Worm (Caenorhabditis elegans) whole organism, L1 larva: ENCODE results near the gene C06B8.7.

ENCODE experiments used
- C04F5.9 ChIP-seq: sonication (generic microtip); optimal IDR thresholded peaks from 2 replicates; lab custom pipeline; 2016; ENCODE audit warnings: missing genetic modification characterization, missing compliant biosample characterization
- F16B12.6 ChIP-seq: fragments of 150-350 bp; optimal IDR thresholded peaks from 2 replicates; lab custom pipeline; 2014; ENCODE audit warnings: missing biosample characterization, missing genetic modification characterization
- aha-1 ChIP-seq: fragments of 150-350 bp; optimal IDR thresholded peaks from 2 replicates; lab custom pipeline; 2014; ENCODE audit warnings: missing biosample characterization, missing genetic modification characterization
- aly-2 ChIP-seq: fragments of 150-350 bp; optimal IDR thresholded peaks from 2 replicates; lab custom pipeline; 2014; ENCODE audit warnings: missing biosample characterization, missing genetic modification characterization
- ceh-63 ChIP-seq: fragments of 200-800 bp; sonication (Bioruptor generic); optimal IDR thresholded peaks from 2 replicates; lab custom pipeline; 2018; ENCODE audit warnings: mild to moderate bottlenecking, missing genetic modification characterization, missing compliant biosample characterization
- efl-1 ChIP-seq, 4 experiments: fragments of 150-350 bp; optimal IDR thresholded peaks in 3 of 4; peaks in 1 of 4; 1 replicate in 1 of 4; 2 replicates in 3 of 4; lab custom pipeline; 2014; ENCODE audit warnings: missing biosample characterization in 2 of 4, missing genetic modification characterization in 2 of 4, missing genetic modification reagents in 2 of 4
- egl-27 ChIP-seq, 2 experiments: fragments of 150-350 bp in 1 of 2; sonication (generic microtip); optimal IDR thresholded peaks; 3 replicates each; lab custom pipeline; 2017 to 2018; ENCODE audit warnings: missing biosample characterization in 2 of 2, missing genetic modification characterization in 2 of 2, missing genetic modification reagents in 2 of 2
- elt-3 ChIP-seq, 6 experiments: fragments of 150-350 bp in 1 of 6; sonication (generic microtip); optimal IDR thresholded peaks; 2 replicates each; lab custom pipeline; 2017 to 2018; ENCODE audit warnings: missing biosample characterization in 6 of 6, missing genetic modification characterization in 6 of 6, inconsistent platforms in 1 of 6
- ets-5 ChIP-seq: fragments of 200-800 bp; sonication (Bioruptor generic); IDR thresholded peaks from 2 replicates; pipeline ENCODE4 v1.3.6; 2022; ENCODE audit warnings: missing genetic modification characterization, missing compliant biosample characterization
- fkh-10 ChIP-seq: sonication (generic microtip); optimal IDR thresholded peaks from 2 replicates; lab custom pipeline; 2017; ENCODE audit warnings: missing biosample characterization, missing genetic modification reagents, missing genetic modification characterization
- hpl-2 ChIP-seq: fragments of 150-350 bp; optimal IDR thresholded peaks from 2 replicates; lab custom pipeline; 2014; ENCODE audit warnings: missing biosample characterization, missing genetic modification reagents, missing genetic modification characterization
- irx-1 ChIP-seq: sonication (generic microtip); optimal IDR thresholded peaks from 2 replicates; lab custom pipeline; 2016; ENCODE audit warnings: missing genetic modification characterization, missing compliant biosample characterization
- jun-1 ChIP-seq: fragments of 150-350 bp; optimal IDR thresholded peaks from 2 replicates; lab custom pipeline; 2014; ENCODE audit warnings: missing biosample characterization, missing genetic modification reagents, missing genetic modification characterization
- lin-14 ChIP-seq: fragments of 200-800 bp; sonication (Bioruptor generic); optimal IDR thresholded peaks from 2 replicates; lab custom pipeline; 2018; ENCODE audit warnings: mild to moderate bottlenecking, missing genetic modification characterization, moderate library complexity, missing compliant biosample characterization
- lsy-2 ChIP-seq, 2 experiments: fragments of 150-350 bp; optimal IDR thresholded peaks; 2 replicates each; lab custom pipeline; 2014; ENCODE audit warnings: missing biosample characterization in 2 of 2, missing genetic modification characterization in 2 of 2
- mef-2 ChIP-seq: fragments of 150-350 bp; optimal IDR thresholded peaks from 2 replicates; lab custom pipeline; 2014; ENCODE audit warnings: missing biosample characterization, missing genetic modification characterization
- nhr-11 ChIP-seq: fragments of 150-350 bp; optimal IDR thresholded peaks from 2 replicates; lab custom pipeline; 2014; ENCODE audit warnings: missing biosample characterization, missing genetic modification characterization
- nhr-19 ChIP-seq: fragments of 200-800 bp; sonication (Bioruptor generic); conservative IDR thresholded peaks from 2 replicates; pipeline ENCODE4 v1.3.6; 2022; ENCODE audit warnings: missing genetic modification characterization, missing compliant biosample characterization
- nhr-28 ChIP-seq: fragments of 150-350 bp; optimal IDR thresholded peaks from 2 replicates; lab custom pipeline; 2014; ENCODE audit warnings: missing biosample characterization, missing genetic modification characterization
- nhr-47 ChIP-seq: sonication (generic microtip); optimal IDR thresholded peaks from 2 replicates; lab custom pipeline; 2016; ENCODE audit warnings: mild to moderate bottlenecking, missing genetic modification characterization, moderate library complexity, missing compliant biosample characterization
- nhr-77 ChIP-seq: fragments of 150-350 bp; optimal IDR thresholded peaks from 2 replicates; lab custom pipeline; 2014; ENCODE audit warnings: missing biosample characterization, missing genetic modification characterization
- pax-3 ChIP-seq: fragments of 200-800 bp; sonication (Bioruptor generic); optimal IDR thresholded peaks from 2 replicates; lab custom pipeline; 2018; ENCODE audit warnings: mild to moderate bottlenecking, missing genetic modification characterization, moderate library complexity, missing compliant biosample characterization
- rnt-1 ChIP-seq: sonication (generic microtip); optimal IDR thresholded peaks from 2 replicates; lab custom pipeline; 2016; ENCODE audit warnings: mild to moderate bottlenecking, missing genetic modification characterization, moderate library complexity, missing compliant biosample characterization
- skn-1 ChIP-seq: fragments of 150-350 bp; optimal IDR thresholded peaks from 2 replicates; lab custom pipeline; 2014; ENCODE audit warnings: missing biosample characterization, missing genetic modification characterization
- snpc-4 ChIP-seq: fragments of 150-350 bp; optimal IDR thresholded peaks from 2 replicates; lab custom pipeline; 2014; ENCODE audit warnings: missing biosample characterization, missing genetic modification characterization
- swsn-7 ChIP-seq: sonication (generic microtip); optimal IDR thresholded peaks from 2 replicates; lab custom pipeline; 2016; ENCODE audit warnings: missing genetic modification characterization, missing compliant biosample characterization
- tbx-2 ChIP-seq: sonication (generic microtip); optimal IDR thresholded peaks from 2 replicates; lab custom pipeline; 2016; ENCODE audit warnings: missing genetic modification characterization, missing compliant biosample characterization
- tlp-1 ChIP-seq: fragments of 150-350 bp; optimal IDR thresholded peaks from 2 replicates; lab custom pipeline; 2014; ENCODE audit warnings: missing biosample characterization, missing genetic modification characterization
- unc-130 ChIP-seq: fragments of 150-350 bp; optimal IDR thresholded peaks from 2 replicates; lab custom pipeline; 2017; ENCODE audit warnings: missing biosample characterization, missing genetic modification characterization, inconsistent platforms
- vab-15 ChIP-seq: sonication (generic microtip); optimal IDR thresholded peaks from 2 replicates; lab custom pipeline; 2017; ENCODE audit warnings: missing genotype, mild to moderate bottlenecking, missing genetic modification characterization, missing compliant biosample characterization
- xbp-1 ChIP-seq: sonication (generic microtip); optimal IDR thresholded peaks from 2 replicates; lab custom pipeline; 2016; ENCODE audit warnings: missing genetic modification characterization, missing compliant biosample characterization
- zip-4 ChIP-seq: fragments of 200-800 bp; sonication (Bioruptor generic); optimal IDR thresholded peaks from 2 replicates; lab custom pipeline; 2018; ENCODE audit warnings: mild to moderate bottlenecking, missing genetic modification characterization, moderate library complexity, missing compliant biosample characterization

The C06B8.7 gene

ce11 chrV:15553869-15554268, 55.3 kb downstream of the C06B8.7 start (continued):
- TF ChIP-seq F16B12.6 (tag; lab: Kevin White, UChicago), result no peak
- no peak for TF ChIP-seq aly-2 (tag; lab: Kevin White, UChicago)
- peak; percentile 23 for TF ChIP-seq lin-14 (GFP tag; lab: Kevin White, UChicago)
- TF ChIP-seq nhr-77 (tag; lab: Kevin White, UChicago), result no peak
- TF ChIP-seq swsn-7 (tag; lab: Kevin White, UChicago), result no peak
- no peak for TF ChIP-seq tbx-2 (tag; lab: Kevin White, UChicago)
- TF ChIP-seq rnt-1 (tag; lab: Kevin White, UChicago), result peak; percentile 12
- no peak for TF ChIP-seq unc-130
- TF ChIP-seq jun-1 (tag; lab: Kevin White, UChicago), result no peak
- no peak for TF ChIP-seq mef-2 (tag; lab: Kevin White, UChicago)
- no peak for TF ChIP-seq tlp-1 (tag; lab: Kevin White, UChicago)
- TF ChIP-seq lsy-2 (tag; optimal IDR thresholded peaks at IDR 0.05; lab: Kevin White, UChicago), result peak in 1 of 2 experiments; percentile 22
- no peak for TF ChIP-seq ceh-63 (GFP tag; lab: Kevin White, UChicago)
- no peak for TF ChIP-seq vab-15 (tag; lab: Kevin White, UChicago)
- no peak for TF ChIP-seq egl-27 (tag; optimal IDR thresholded peaks at IDR 0.05; lab: Kevin White, UChicago)
- TF ChIP-seq zip-4 (GFP tag; lab: Kevin White, UChicago), result no peak
- TF ChIP-seq nhr-19 (GFP tag; lab: Robert Waterston, UW), result peak; percentile 45
- no peak for TF ChIP-seq C04F5.9 (tag; lab: Kevin White, UChicago)
- no peak for TF ChIP-seq pax-3
- TF ChIP-seq nhr-47 (tag; lab: Kevin White, UChicago), result peak; percentile 44
- no peak for TF ChIP-seq fkh-10 (GFP tag; lab: Kevin White, UChicago)
- TF ChIP-seq irx-1 (tag; lab: Kevin White, UChicago), result no peak
- no peak for TF ChIP-seq nhr-11 (tag; lab: Kevin White, UChicago)
- TF ChIP-seq ets-5 (GFP tag; lab: Robert Waterston, UW), result no peak
- TF ChIP-seq elt-3 (tag; optimal IDR thresholded peaks at IDR 0.05; lab: Kevin White, UChicago), result no peak
- no peak for TF ChIP-seq nhr-28
- peak; percentile 32 for TF ChIP-seq skn-1 (tag; lab: Kevin White, UChicago)
- no peak for TF ChIP-seq hpl-2 (GFP tag; lab: Kevin White, UChicago)
- TF ChIP-seq aha-1 (tag; lab: Kevin White, UChicago), result no peak
- no peak for TF ChIP-seq snpc-4 (tag; lab: Kevin White, UChicago)
- TF ChIP-seq xbp-1, result no peak

- no peak for TF ChIP-seq efl-1 (optimal IDR thresholded peaks at IDR 0.05; lab: Kevin White, UChicago)
- peak in 1 of 2 experiments; percentile 33 for TF ChIP-seq efl-1 (GFP tag; optimal IDR thresholded peaks at IDR 0.05 in 1 of 2; lab: Kevin White, UChicago)
- TF ChIP-seq nhr-47 (tag; lab: Kevin White, UChicago), result no peak
These were observed 60.5 kb downstream of the C06B8.7 start, which contains the start of gene acr-18 for ce11 chrV:15559047-15559446. TSS of gene acr-18 (minus strand) at chrV:15559147.

- TF ChIP-seq efl-1 (optimal IDR thresholded peaks at IDR 0.05; lab: Kevin White, UChicago) (no peak), efl-1 (GFP tag; optimal IDR thresholded peaks at IDR 0.05 in 1 of 2; lab: Kevin White, UChicago) (peak in 1 of 2 experiments; percentile 51), pax-3 (no peak), nhr-19 (GFP tag; lab: Robert Waterston, UW) (no peak)
- TF ChIP-seq, all 84 proteins: peak for 1
These were observed 61.2 kb downstream of the C06B8.7 start for ce11 chrV:15559729-15560128.
